Fruit fly (Drosophila melanogaster): ENCODE data around the gene CG18304.

Gene CG18304

dm6 chr2L:6918517-6919202 is 24.0 kb downstream of the CG18304 start, which contains the start of gene nop5 (continued):
- TF ChIP-seq D (optimal IDR thresholded peaks at IDR 0.05) (no peak), D (GFP tag; optimal IDR thresholded peaks at IDR 0.05) (peak; percentile 69), aop (GFP tag; IDR thresholded peaks at IDR 0.05) (no peak), fd64A (GFP tag; optimal IDR thresholded peaks at IDR 0.05) (no peak), CG14860 (GFP tag; IDR thresholded peaks at IDR 0.05; ENCODE audit: partially characterized antibody) (no peak), CG6813 (GFP tag; optimal IDR thresholded peaks at IDR 0.05) (no peak), Mrtf (GFP tag; IDR thresholded peaks at IDR 0.05) (no peak), CG8924 (tag; optimal IDR thresholded peaks at IDR 0.05) (peak; percentile 82), cwo (GFP tag; optimal IDR thresholded peaks at IDR 0.05) (peak; percentile 88), az2 (GFP tag; optimal IDR thresholded peaks at IDR 0.05) (peak; percentile 44), CG12155 (GFP tag; optimal IDR thresholded peaks at IDR 0.05) (peak; percentile 27), CG9609 (GFP tag; optimal IDR thresholded peaks at IDR 0.05) (no peak), Hey (tag; optimal IDR thresholded peaks at IDR 0.05) (no peak), Nf-YC (tag; optimal IDR thresholded peaks at IDR 0.05) (peak; percentile 82), CG7271 (tag; optimal IDR thresholded peaks at IDR 0.05) (no peak), Med (GFP tag) (peak; percentile 89), CG34224 (GFP tag; IDR thresholded peaks at IDR 0.05; ENCODE audit: partially characterized antibody) (no peak), HmgZ (tag; optimal IDR thresholded peaks at IDR 0.05) (no peak), mirr (GFP tag; optimal IDR thresholded peaks at IDR 0.05) (no peak), Trl (optimal IDR thresholded peaks at IDR 0.05) (no peak), Trl (GFP tag; optimal IDR thresholded peaks at IDR 0.05) (no peak), Elba2 (GFP tag; optimal IDR thresholded peaks at IDR 0.05) (no peak), CG9437 (GFP tag; optimal IDR thresholded peaks at IDR 0.05) (peak; percentile 81), CG11398 (GFP tag; optimal IDR thresholded peaks at IDR 0.05) (no peak), CG17359 (tag; optimal IDR thresholded peaks at IDR 0.05) (peak; percentile 46), dm (GFP tag; optimal IDR thresholded peaks at IDR 0.05) (peak; percentile 99), ham (GFP tag; IDR thresholded peaks at IDR 0.05) (no peak), BtbVII (GFP tag; optimal IDR thresholded peaks at IDR 0.05) (peak; percentile 57), CG31224 (GFP tag; IDR thresholded peaks at IDR 0.05) (no peak), Gug (GFP tag; IDR thresholded peaks at IDR 0.05) (no peak), CTCF (GFP tag; optimal IDR thresholded peaks at IDR 0.05) (no peak), GATAe (GFP tag; conservative IDR thresholded peaks at IDR 0.05) (no peak), CG1792 (GFP tag; optimal IDR thresholded peaks at IDR 0.05) (no peak), maf-S (GFP tag; optimal IDR thresholded peaks at IDR 0.05) (no peak), br (optimal IDR thresholded peaks at IDR 0.05) (no peak), corto (GFP tag; optimal IDR thresholded peaks at IDR 0.05) (no peak), CG18764 (GFP tag; optimal IDR thresholded peaks at IDR 0.05) (peak; percentile 26), CG4360 (GFP tag; IDR thresholded peaks at IDR 0.05) (no peak), B-H2 (GFP tag; optimal IDR thresholded peaks at IDR 0.05) (peak; percentile 72), Deaf1 (tag; optimal IDR thresholded peaks at IDR 0.05) (peak; percentile 4), Myb (GFP tag; optimal IDR thresholded peaks at IDR 0.05) (no peak), pb (GFP tag; optimal IDR thresholded peaks at IDR 0.05) (no peak), zen (tag; optimal IDR thresholded peaks at IDR 0.05) (peak; percentile 20), shn (GFP tag; optimal IDR thresholded peaks at IDR 0.05) (no peak), lola (GFP tag; optimal IDR thresholded peaks at IDR 0.05) (peak in 1 of 3 experiments; percentile 75), cad (GFP tag; optimal IDR thresholded peaks at IDR 0.05) (no peak), CG17912 (GFP tag; optimal IDR thresholded peaks at IDR 0.05) (no peak), schlank (tag; optimal IDR thresholded peaks at IDR 0.05) (no peak), stc (GFP tag; IDR thresholded peaks at IDR 0.05) (no peak), Kr (GFP tag; optimal IDR thresholded peaks at IDR 0.05) (no peak), Neu2 (GFP tag; optimal IDR thresholded peaks at IDR 0.05; ENCODE audit: borderline replicate concordance) (no peak), Jarid2 (GFP tag; optimal IDR thresholded peaks at IDR 0.05) (no peak)
